Fruit fly (Drosophila melanogaster) whole organism, embryonic: ENCODE data around the gene lin-28.

Experiments used
- B-H2 ChIP-seq: fragments of 200-800 bp; sonication (Bioruptor generic); optimal IDR thresholded peaks from 2 replicates; lab custom pipeline; 2018; ENCODE audit warnings: missing biosample characterization, mild to moderate bottlenecking, missing genetic modification characterization
- Bteb2 ChIP-seq: fragments of 200-800 bp; sonication (Bioruptor generic); optimal IDR thresholded peaks from 2 replicates; lab custom pipeline; 2016; ENCODE audit warnings: missing biosample characterization, missing genetic modification characterization
- CG11398 ChIP-seq: fragments of 200-800 bp; sonication (Bioruptor generic); optimal IDR thresholded peaks from 2 replicates; lab custom pipeline; 2016; ENCODE audit warnings: missing biosample characterization, missing genetic modification characterization
- CG12299 ChIP-seq: fragments of 200-800 bp; sonication (Bioruptor generic); optimal IDR thresholded peaks from 2 replicates; lab custom pipeline; 2018; ENCODE audit warnings: missing biosample characterization, mild to moderate bottlenecking, missing genetic modification characterization
- CG1233 ChIP-seq: fragments of 200-800 bp; sonication (Bioruptor generic); optimal IDR thresholded peaks from 4 replicates; lab custom pipeline; 2018; ENCODE audit warnings: missing biosample characterization, mild to moderate bottlenecking, missing genetic modification characterization
- CG14014 ChIP-seq: fragments of 200-800 bp; sonication (Bioruptor generic); IDR thresholded peaks from 2 replicates; pipeline ENCODE4 v1.3.6; 2022; ENCODE audit warnings: missing biosample characterization, missing genetic modification characterization
- CG16863 ChIP-seq: fragments of 200-800 bp; sonication (Bioruptor generic); optimal IDR thresholded peaks from 3 replicates; lab custom pipeline; 2016; ENCODE audit warnings: missing biosample characterization, missing genetic modification characterization
- CG18262 ChIP-seq: fragments of 200-800 bp; optimal IDR thresholded peaks from 3 replicates; lab custom pipeline; 2019; ENCODE audit warnings: missing biosample characterization, mild to moderate bottlenecking, missing genetic modification characterization, moderate library complexity
- CG2199 ChIP-seq: fragments of 200-800 bp; sonication (Bioruptor generic); IDR thresholded peaks from 3 replicates; pipeline ENCODE4 v1.3.6; 2022; ENCODE audit warnings: missing biosample characterization, missing genetic modification characterization
- CG30403 ChIP-seq: fragments of 200-800 bp; sonication (Bioruptor generic); optimal IDR thresholded peaks from 3 replicates; lab custom pipeline; 2016; ENCODE audit warnings: missing biosample characterization, missing genetic modification characterization
- CG34224 ChIP-seq: fragments of 200-800 bp; sonication (Bioruptor generic); IDR thresholded peaks from 3 replicates; pipeline ENCODE4 v1.3.6; 2022; ENCODE audit warnings: missing biosample characterization, missing genetic modification characterization; ENCODE audit not compliant: partially characterized antibody
- CG3726 ChIP-seq: fragments of 200-800 bp; sonication (Bioruptor generic); IDR thresholded peaks from 3 replicates; pipeline ENCODE4, ENCODE4 v1.3.6; 2022; ENCODE audit warnings: missing biosample characterization, missing genetic modification characterization
- CG6689 ChIP-seq: fragments of 200-800 bp; sonication (Bioruptor generic); IDR thresholded peaks from 2 replicates; pipeline ENCODE4 v1.3.6; 2022; ENCODE audit warnings: missing biosample characterization, missing genetic modification characterization
- CG7928 ChIP-seq: fragments of 200-800 bp; sonication (Bioruptor generic); optimal IDR thresholded peaks from 2 replicates; lab custom pipeline; 2017; ENCODE audit warnings: missing biosample characterization, mild to moderate bottlenecking, missing genetic modification characterization
- CrebB ChIP-seq: fragments of 200-800 bp; sonication (Bioruptor generic); optimal IDR thresholded peaks from 3 replicates; lab custom pipeline; 2018; ENCODE audit warnings: missing biosample characterization, mild to moderate bottlenecking, missing genetic modification characterization
- Dad ChIP-seq: fragments of 200-800 bp; sonication (Bioruptor generic); optimal IDR thresholded peaks from 3 replicates; lab custom pipeline; 2016; ENCODE audit warnings: missing biosample characterization, missing genetic modification characterization
- Dek ChIP-seq: fragments of 200-800 bp; sonication (Bioruptor generic); optimal IDR thresholded peaks from 3 replicates; lab custom pipeline; 2019; ENCODE audit warnings: missing biosample characterization, mild to moderate bottlenecking, missing genetic modification characterization, moderate library complexity
- ERR ChIP-seq: fragments of 200-800 bp; sonication (Bioruptor generic); optimal IDR thresholded peaks from 2 replicates; lab custom pipeline; 2016; ENCODE audit warnings: missing biosample characterization, missing genetic modification characterization
- Hmr ChIP-seq: fragments of 200-800 bp; sonication (Bioruptor generic); optimal IDR thresholded peaks from 3 replicates; lab custom pipeline; 2017; ENCODE audit warnings: mild to moderate bottlenecking, missing biosample characterization, missing genetic modification reagents, missing genetic modification characterization
- Hsf ChIP-seq: fragments of 200-800 bp; sonication (Bioruptor generic); optimal IDR thresholded peaks from 3 replicates; lab custom pipeline; 2016; ENCODE audit warnings: missing biosample characterization, missing genetic modification characterization
- MTF-1 ChIP-seq: fragments of 200-800 bp; sonication (Bioruptor generic); optimal IDR thresholded peaks from 2 replicates; lab custom pipeline; 2018; ENCODE audit warnings: missing biosample characterization, mild to moderate bottlenecking, missing genetic modification characterization, borderline replicate concordance
- Med ChIP-seq: fragments of 200-800 bp; sonication (Bioruptor generic); peaks from one replicate; lab custom pipeline; 2016; ENCODE audit warnings: missing biosample characterization, missing genetic modification characterization, mild to moderate bottlenecking, inconsistent platforms, moderate library complexity
- Neu2 ChIP-seq: fragments of 200-800 bp; sonication (Bioruptor generic); optimal IDR thresholded peaks from 3 replicates; lab custom pipeline; 2016; ENCODE audit warnings: missing biosample characterization, missing genetic modification characterization, borderline replicate concordance
- Nf-YA ChIP-seq: fragments of 200-800 bp; sonication (Bioruptor generic); IDR thresholded peaks from 2 replicates; pipeline ENCODE4 v1.3.6; 2022; ENCODE audit warnings: missing biosample characterization, missing genetic modification characterization
- Pdp1 ChIP-seq, 2 experiments: fragments of 200-800 bp; sonication (Bioruptor generic); optimal IDR thresholded peaks; 3 replicates each; lab custom pipeline; 2016; ENCODE audit warnings: missing biosample characterization in 2 of 2, missing genetic modification characterization in 2 of 2, mild to moderate bottlenecking in 1 of 2, moderate library complexity in 1 of 2
- Trl ChIP-seq, 3 experiments: fragments of >200 bp in 2 of 3; fragments of 200-800 bp in 1 of 3; sonication (Bioruptor generic) in 1 of 3; optimal IDR thresholded peaks; 2 replicates in 1 of 3; 3 replicates in 2 of 3; lab custom pipeline; 2016 to 2017; ENCODE audit warnings: missing biosample characterization in 1 of 3, missing genetic modification characterization in 1 of 3
- YL-1 ChIP-seq: fragments of 200-800 bp; sonication (Bioruptor generic); optimal IDR thresholded peaks from 3 replicates; lab custom pipeline; 2017; ENCODE audit warnings: missing biosample characterization, mild to moderate bottlenecking, missing genetic modification characterization
- aop ChIP-seq: fragments of 200-800 bp; sonication (Bioruptor generic); IDR thresholded peaks from 2 replicates; pipeline ENCODE4 v1.3.6; 2022; ENCODE audit warnings: missing biosample characterization, missing genetic modification characterization
- ato ChIP-seq: fragments of 200-800 bp; sonication (Bioruptor generic); IDR thresholded peaks from 2 replicates; pipeline ENCODE4 v1.3.6; 2022; ENCODE audit warnings: missing biosample characterization, missing genetic modification characterization; ENCODE audit not compliant: partially characterized antibody
- bab2 ChIP-seq: fragments of 200-800 bp; sonication (Bioruptor generic); optimal IDR thresholded peaks from 2 replicates; lab custom pipeline; 2016; ENCODE audit warnings: missing biosample characterization, missing genetic modification characterization
- bbx ChIP-seq: fragments of 200-800 bp; sonication (Bioruptor generic); IDR thresholded peaks from 2 replicates; pipeline ENCODE4 v1.3.6; 2022; ENCODE audit warnings: missing biosample characterization, missing genetic modification characterization; ENCODE audit not compliant: partially characterized antibody
- chn ChIP-seq: fragments of 200-800 bp; sonication (Bioruptor generic); optimal IDR thresholded peaks from 2 replicates; lab custom pipeline; 2016; ENCODE audit warnings: missing biosample characterization, missing genetic modification characterization
- fd102C ChIP-seq: fragments of 200-800 bp; sonication (Bioruptor generic); optimal IDR thresholded peaks from 2 replicates; lab custom pipeline; 2018; ENCODE audit warnings: missing biosample characterization, mild to moderate bottlenecking, missing genetic modification characterization, moderate library complexity
- ftz-f1 ChIP-seq: fragments of 200-800 bp; sonication (Bioruptor generic); optimal IDR thresholded peaks from 2 replicates; lab custom pipeline; 2016; ENCODE audit warnings: missing biosample characterization, missing genetic modification characterization
- gcm2 ChIP-seq: fragments of 200-800 bp; sonication (Bioruptor generic); optimal IDR thresholded peaks from 2 replicates; lab custom pipeline; 2016; ENCODE audit warnings: missing biosample characterization, missing genetic modification characterization
- gfzf ChIP-seq: fragments of 200-800 bp; sonication (Bioruptor generic); optimal IDR thresholded peaks from 2 replicates; lab custom pipeline; 2016; ENCODE audit warnings: missing biosample characterization, mild to moderate bottlenecking, missing genetic modification characterization, moderate library complexity
- grn ChIP-seq: fragments of 200-800 bp; sonication (Bioruptor generic); optimal IDR thresholded peaks from 3 replicates; lab custom pipeline; 2017; ENCODE audit warnings: missing biosample characterization, missing genetic modification characterization
- knrl ChIP-seq: fragments of 200-800 bp; sonication (Bioruptor generic); IDR thresholded peaks from 3 replicates; pipeline ENCODE4 v1.3.6; 2022; ENCODE audit warnings: missing biosample characterization, missing genetic modification characterization; ENCODE audit not compliant: partially characterized antibody
- lov ChIP-seq, 2 experiments: fragments of 200-800 bp in 1 of 2; fragments of >200 bp in 1 of 2; sonication (Bioruptor generic) in 1 of 2; IDR thresholded peaks in 1 of 2; optimal IDR thresholded peaks in 1 of 2; 2 replicates in 1 of 2; 3 replicates in 1 of 2; pipeline versions ENCODE4 v1.3.6 to Lab custom; 2017 to 2022; ENCODE audit warnings: missing biosample characterization in 1 of 2, missing genetic modification characterization in 1 of 2
- mam ChIP-seq: fragments of 200-800 bp; sonication (Bioruptor generic); optimal IDR thresholded peaks from 3 replicates; lab custom pipeline; 2016; ENCODE audit warnings: missing biosample characterization, missing genetic modification characterization
- nau ChIP-seq: fragments of 200-800 bp; sonication (Bioruptor generic); optimal IDR thresholded peaks from 3 replicates; lab custom pipeline; 2017; ENCODE audit warnings: missing biosample characterization, mild to moderate bottlenecking, missing genetic modification characterization, missing genetic modification reagents
- nom ChIP-seq: fragments of 200-800 bp; sonication (Bioruptor generic); optimal IDR thresholded peaks from 2 replicates; lab custom pipeline; 2017; ENCODE audit warnings: missing biosample characterization, missing genetic modification characterization, mild to moderate bottlenecking, moderate library complexity, missing genetic modification reagents
- oc ChIP-seq: fragments of 200-800 bp; sonication (Bioruptor generic); optimal IDR thresholded peaks from 2 replicates; lab custom pipeline; 2018; ENCODE audit warnings: missing biosample characterization, mild to moderate bottlenecking, missing genetic modification characterization, moderate library complexity
- pho ChIP-seq: fragments of 200-800 bp; sonication (Bioruptor generic); optimal IDR thresholded peaks from 2 replicates; lab custom pipeline; 2016; ENCODE audit warnings: missing biosample characterization, missing genetic modification characterization
- phol ChIP-seq: fragments of 200-800 bp; sonication (Bioruptor generic); optimal IDR thresholded peaks from 3 replicates; lab custom pipeline; 2018; ENCODE audit warnings: missing biosample characterization, mild to moderate bottlenecking, missing genetic modification characterization, moderate library complexity
- pros ChIP-seq: fragments of 200-800 bp; sonication (Bioruptor generic); optimal IDR thresholded peaks from 3 replicates; lab custom pipeline; 2019; ENCODE audit warnings: missing biosample characterization, mild to moderate bottlenecking, missing genetic modification characterization, moderate library complexity
- scrt ChIP-seq: fragments of 200-800 bp; sonication (Bioruptor generic); optimal IDR thresholded peaks from 2 replicates; lab custom pipeline; 2018; ENCODE audit warnings: missing biosample characterization, mild to moderate bottlenecking, missing genetic modification characterization, moderate library complexity
- tll ChIP-seq, 2 experiments: fragments of 200-800 bp in 1 of 2; fragments of >200 bp in 1 of 2; sonication (Bioruptor generic) in 1 of 2; optimal IDR thresholded peaks; 2 replicates each; lab custom pipeline; 2017 to 2019; ENCODE audit warnings: missing biosample characterization in 2 of 2, missing genetic modification characterization in 2 of 2, mild to moderate bottlenecking in 1 of 2, moderate library complexity in 1 of 2

lin-28 gene

DNA sequence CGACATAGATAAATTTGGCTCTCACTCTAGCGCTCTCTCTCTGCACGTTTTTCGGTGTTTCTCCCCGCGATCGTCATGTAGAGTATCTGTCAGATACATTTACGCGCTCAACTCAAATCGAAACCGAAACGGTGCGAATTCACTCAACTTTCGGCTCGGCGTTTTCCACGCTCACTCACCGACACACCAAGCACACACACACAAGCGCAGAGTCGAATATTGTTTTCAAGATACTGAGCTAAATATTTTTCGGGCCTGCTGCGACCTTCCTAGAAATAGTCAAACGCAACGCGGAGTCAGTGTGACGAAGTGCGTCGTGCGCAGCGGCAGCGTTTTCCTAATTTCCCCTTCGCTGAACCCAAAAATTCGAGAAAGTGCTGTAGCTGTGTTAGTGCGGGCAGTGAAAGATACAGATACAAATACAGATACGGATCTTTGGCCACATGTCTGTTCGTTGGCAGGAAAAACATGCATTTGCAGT, at the start of gene lin-28 (continued):
- TF ChIP-seq mam (GFP tag; lab: Kevin White, UChicago) (no peak), Trl (optimal IDR thresholded peaks at IDR 0.05; lab: Kevin White, UChicago) (peak; percentile 81 to 83), Trl (GFP tag; optimal IDR thresholded peaks at IDR 0.05; lab: Kevin White, UChicago) (peak; percentile 6), Dek (no peak), nau (no peak), CG2199 (GFP tag; lab: Robert Waterston, UW) (peak; percentile 93), ERR (peak; percentile 36), phol (tag; lab: Kevin White, UChicago) (no peak), B-H2 (GFP tag; lab: Kevin White, UChicago) (no peak), CG34224 (GFP tag; lab: Robert Waterston, UW) (peak; percentile 37; the same call in 2 of the 3 replicates), bab2 (GFP tag; lab: Kevin White, UChicago) (no peak), Hmr (GFP tag; lab: Kevin White, UChicago) (peak; percentile 18), Pdp1 (GFP tag; optimal IDR thresholded peaks at IDR 0.05; lab: Kevin White, UChicago) (peak in 1 of 2 experiments; percentile 29), gcm2 (GFP tag; lab: Kevin White, UChicago) (peak; percentile 4), fd102C (peak; percentile 19), pho (no peak), CG1233 (GFP tag; lab: Kevin White, UChicago) (peak; percentile 1), CG18262 (tag; lab: Kevin White, UChicago) (peak; percentile 14), aop (GFP tag; lab: Robert Waterston, UW) (no peak), CG12299 (tag; lab: Kevin White, UChicago) (no peak), knrl (GFP tag; lab: Robert Waterston, UW) (0 out of 3 replicates have a peak, but pooled peaks have one; percentile 43), CG16863 (GFP tag; lab: Kevin White, UChicago) (peak; percentile 5), Dad (GFP tag; lab: Kevin White, UChicago) (peak; percentile 14), grn (GFP tag; lab: Kevin White, UChicago) (peak; percentile 99), lov (optimal IDR thresholded peaks at IDR 0.05; lab: Kevin White, UChicago) (no peak), lov (GFP tag; IDR thresholded peaks at IDR 0.05; lab: Robert Waterston, UW) (0 out of 3 replicates have a peak, but pooled peaks have one; percentile 52), Nf-YA (GFP tag; lab: Robert Waterston, UW) (peak; percentile 26; the same call in 1 of the 2 replicates), nom (no peak), chn (peak; percentile 10), CG14014 (peak; percentile 18; the same call in 1 of the 2 replicates), oc (tag; lab: Kevin White, UChicago) (peak; percentile 8), MTF-1 (GFP tag; lab: Kevin White, UChicago) (peak; percentile 81), CG11398 (GFP tag; lab: Kevin White, UChicago) (peak; percentile 25), scrt (GFP tag; lab: Kevin White, UChicago) (no peak), CG7928 (GFP tag; lab: Kevin White, UChicago) (no peak), Hsf (GFP tag; lab: Kevin White, UChicago) (peak; percentile 19), CG3726 (GFP tag; lab: Robert Waterston, UW) (no peak; the same call in 2 of the 3 replicates), Bteb2 (no peak), Med (GFP tag; lab: Kevin White, UChicago) (peak; percentile 86), CG30403 (GFP tag; lab: Kevin White, UChicago) (no peak), Neu2 (no peak), ftz-f1 (GFP tag; lab: Kevin White, UChicago) (peak; percentile 71), tll (GFP tag; optimal IDR thresholded peaks at IDR 0.05; lab: Kevin White, UChicago) (peak in 1 of 2 experiments; percentile 68), ato (GFP tag; lab: Robert Waterston, UW) (peak; percentile 24; the same call in 1 of the 2 replicates), gfzf (GFP tag; lab: Kevin White, UChicago) (no peak), pros (GFP tag; lab: Kevin White, UChicago) (peak; percentile 80), CrebB (tag; lab: Kevin White, UChicago) (no peak), bbx (GFP tag; lab: Robert Waterston, UW) (peak; percentile 81), YL-1 (GFP tag; lab: Kevin White, UChicago) (peak; percentile 21), CG6689 (GFP tag; lab: Robert Waterston, UW) (no peak)
